Fruit fly (Drosophila melanogaster) whole organism, prepupa: ENCODE data around the gene slp1.

ENCODE experiments used
- CG10669 ChIP-seq: fragments of 200-800 bp; sonication (Bioruptor generic); optimal IDR thresholded peaks from 3 replicates; lab custom pipeline; 2018; ENCODE audit warnings: missing biosample characterization, mild to moderate bottlenecking, missing genetic modification characterization, moderate library complexity
- CG11294 ChIP-seq: fragments of 200-800 bp; sonication (Bioruptor generic); IDR thresholded peaks from 2 replicates; pipeline ENCODE4 v1.3.6; 2022; ENCODE audit warnings: missing biosample characterization, missing genetic modification characterization
- CG11762 ChIP-seq: fragments of 200-800 bp; sonication (Bioruptor generic); optimal IDR thresholded peaks from 3 replicates; lab custom pipeline; 2016; ENCODE audit warnings: missing biosample characterization, missing genetic modification characterization; ENCODE audit not compliant: insufficient read depth
- CG11902 ChIP-seq: fragments of 200-800 bp; sonication (Bioruptor generic); optimal IDR thresholded peaks from 3 replicates; lab custom pipeline; 2016; ENCODE audit warnings: missing biosample characterization, missing genetic modification characterization
- CG1621 ChIP-seq: fragments of 200-800 bp; sonication (Bioruptor generic); optimal IDR thresholded peaks from 3 replicates; lab custom pipeline; 2018; ENCODE audit warnings: missing biosample characterization, mild to moderate bottlenecking, missing genetic modification characterization
- CG16779 ChIP-seq: fragments of 200-800 bp; sonication (Bioruptor generic); optimal IDR thresholded peaks from 3 replicates; lab custom pipeline; 2017; ENCODE audit warnings: missing biosample characterization, mild to moderate bottlenecking, missing genetic modification characterization
- CG31627 ChIP-seq: fragments of 200-800 bp; sonication (Bioruptor generic); optimal IDR thresholded peaks from 3 replicates; lab custom pipeline; 2016; ENCODE audit warnings: missing biosample characterization, missing genetic modification characterization
- CG32006 ChIP-seq: fragments of 200-800 bp; sonication (Bioruptor generic); optimal IDR thresholded peaks from 3 replicates; lab custom pipeline; 2017; ENCODE audit warnings: missing biosample characterization, mild to moderate bottlenecking, missing genetic modification characterization
- CG3919 ChIP-seq: fragments of 200-800 bp; sonication (Bioruptor generic); optimal IDR thresholded peaks from 3 replicates; lab custom pipeline; 2016; ENCODE audit warnings: missing biosample characterization, missing genetic modification characterization
- CG4318 ChIP-seq: fragments of 200-800 bp; sonication (Bioruptor generic); optimal IDR thresholded peaks from 3 replicates; lab custom pipeline; 2017; ENCODE audit warnings: missing biosample characterization, mild to moderate bottlenecking, missing genetic modification characterization
- CG6276 ChIP-seq: fragments of 200-800 bp; sonication (Bioruptor generic); optimal IDR thresholded peaks from 2 replicates; lab custom pipeline; 2017; ENCODE audit warnings: missing biosample characterization, mild to moderate bottlenecking, missing genetic modification characterization
- CG6792 ChIP-seq: fragments of 200-800 bp; sonication (Bioruptor generic); optimal IDR thresholded peaks from 3 replicates; lab custom pipeline; 2016; ENCODE audit warnings: missing biosample characterization, missing genetic modification characterization
- CG6808 ChIP-seq: fragments of 200-800 bp; sonication (Bioruptor generic); optimal IDR thresholded peaks from 3 replicates; lab custom pipeline; 2017; ENCODE audit warnings: missing biosample characterization, missing genetic modification characterization, mild to moderate bottlenecking, moderate library complexity, missing genetic modification reagents
- CG6854 ChIP-seq: fragments of 200-800 bp; sonication (Bioruptor generic); optimal IDR thresholded peaks from 2 replicates; lab custom pipeline; 2017; ENCODE audit warnings: missing biosample characterization, mild to moderate bottlenecking, missing genetic modification characterization
- CG7368 ChIP-seq: fragments of 200-800 bp; sonication (Bioruptor generic); optimal IDR thresholded peaks from 3 replicates; lab custom pipeline; 2016; ENCODE audit warnings: missing biosample characterization, missing genetic modification characterization
- CG8119 ChIP-seq: fragments of 200-800 bp; sonication (Bioruptor generic); IDR thresholded peaks from 3 replicates; pipeline ENCODE4 v1.3.6; 2022; ENCODE audit warnings: missing biosample characterization, missing genetic modification characterization
- CG8319 ChIP-seq: fragments of 200-800 bp; sonication (Bioruptor generic); optimal IDR thresholded peaks from 3 replicates; lab custom pipeline; 2016; ENCODE audit warnings: missing biosample characterization, missing genetic modification characterization
- CG8632 ChIP-seq: fragments of 200-800 bp; sonication (Bioruptor generic); optimal IDR thresholded peaks from 3 replicates; lab custom pipeline; 2016; ENCODE audit warnings: missing biosample characterization, missing genetic modification characterization
- CG9139 ChIP-seq: fragments of 200-800 bp; sonication (Bioruptor generic); optimal IDR thresholded peaks from 3 replicates; lab custom pipeline; 2017; ENCODE audit warnings: missing biosample characterization, mild to moderate bottlenecking, missing genetic modification characterization
- Eip75B ChIP-seq: fragments of 200-800 bp; sonication (Bioruptor generic); optimal IDR thresholded peaks from 3 replicates; lab custom pipeline; 2016; ENCODE audit warnings: missing biosample characterization, missing genetic modification characterization
- Eip78C ChIP-seq: fragments of 200-800 bp; sonication (Bioruptor generic); peaks from one replicate; lab custom pipeline; 2016; ENCODE audit warnings: missing biosample characterization, missing genetic modification characterization
- Eip93F ChIP-seq: fragments of 200-800 bp; sonication (Bioruptor generic); optimal IDR thresholded peaks from 2 replicates; lab custom pipeline; 2016; ENCODE audit warnings: missing biosample characterization, mild to moderate bottlenecking, missing genetic modification characterization
- Gug ChIP-seq: fragments of 200-800 bp; sonication (Bioruptor generic); IDR thresholded peaks from 2 replicates; pipeline ENCODE4 v1.3.6; 2022; ENCODE audit warnings: missing biosample characterization, missing genetic modification characterization
- Hr38 ChIP-seq: sonication (Bioruptor generic); optimal IDR thresholded peaks from 2 replicates; lab custom pipeline; 2016; ENCODE audit warnings: missing biosample characterization, missing genetic modification characterization
- Hr39 ChIP-seq: fragments of 200-800 bp; sonication (Bioruptor generic); optimal IDR thresholded peaks from 2 replicates; lab custom pipeline; 2016; ENCODE audit warnings: missing biosample characterization, missing genetic modification characterization
- Hr4 ChIP-seq: fragments of 200-800 bp; sonication (Bioruptor generic); optimal IDR thresholded peaks from 3 replicates; lab custom pipeline; 2016; ENCODE audit warnings: missing biosample characterization, missing genetic modification characterization
- Lpt ChIP-seq: fragments of 200-800 bp; sonication (Bioruptor generic); optimal IDR thresholded peaks from 3 replicates; lab custom pipeline; 2016; ENCODE audit warnings: missing biosample characterization, missing genetic modification characterization
- Met ChIP-seq: fragments of 200-800 bp; sonication (Bioruptor generic); optimal IDR thresholded peaks from 3 replicates; lab custom pipeline; 2016; ENCODE audit warnings: missing biosample characterization, missing genetic modification characterization
- OdsH ChIP-seq: fragments of 200-800 bp; sonication (Bioruptor generic); optimal IDR thresholded peaks from 3 replicates; lab custom pipeline; 2016; ENCODE audit warnings: missing biosample characterization, missing genetic modification characterization
- Smox ChIP-seq: fragments of 200-800 bp; sonication (Bioruptor generic); optimal IDR thresholded peaks from 3 replicates; lab custom pipeline; 2016; ENCODE audit warnings: missing biosample characterization, missing genetic modification characterization
- achi ChIP-seq: fragments of 200-800 bp; sonication (Bioruptor generic); optimal IDR thresholded peaks from 3 replicates; lab custom pipeline; 2016; ENCODE audit warnings: missing biosample characterization, missing genetic modification characterization
- acj6 ChIP-seq: fragments of 200-800 bp; sonication (Bioruptor generic); optimal IDR thresholded peaks from 3 replicates; lab custom pipeline; 2016; ENCODE audit warnings: missing biosample characterization, missing genetic modification characterization
- eg ChIP-seq: fragments of 200-800 bp; sonication (Bioruptor generic); IDR thresholded peaks from 3 replicates; pipeline ENCODE4 v1.3.6; 2022; ENCODE audit warnings: missing biosample characterization, missing genetic modification characterization
- esn ChIP-seq: fragments of 200-800 bp; sonication (Bioruptor generic); optimal IDR thresholded peaks from 2 replicates; lab custom pipeline; 2016; ENCODE audit warnings: missing biosample characterization, mild to moderate bottlenecking, missing genetic modification characterization, moderate library complexity
- fd59A ChIP-seq: fragments of 200-800 bp; sonication (Bioruptor generic); optimal IDR thresholded peaks from 2 replicates; lab custom pipeline; 2017; ENCODE audit warnings: missing biosample characterization, mild to moderate bottlenecking, missing genetic modification characterization, missing genetic modification reagents
- fkh ChIP-seq: fragments of 200-800 bp; sonication (Bioruptor generic); optimal IDR thresholded peaks from 3 replicates; lab custom pipeline; 2017; ENCODE audit warnings: missing biosample characterization, mild to moderate bottlenecking, missing genetic modification characterization, moderate library complexity
- lz ChIP-seq: fragments of 200-800 bp; sonication (Bioruptor generic); optimal IDR thresholded peaks from 3 replicates; lab custom pipeline; 2016; ENCODE audit warnings: missing biosample characterization, missing genetic modification characterization
- net ChIP-seq: fragments of 200-800 bp; sonication (Bioruptor generic); optimal IDR thresholded peaks from 3 replicates; lab custom pipeline; 2016; ENCODE audit warnings: missing biosample characterization, missing genetic modification characterization
- pdm3 ChIP-seq: fragments of 200-800 bp; sonication (Bioruptor generic); optimal IDR thresholded peaks from 3 replicates; lab custom pipeline; 2016; ENCODE audit warnings: missing biosample characterization, missing genetic modification characterization
- spab ChIP-seq: fragments of 200-800 bp; sonication (Bioruptor generic); optimal IDR thresholded peaks from 2 replicates; lab custom pipeline; 2017; ENCODE audit warnings: missing biosample characterization, mild to moderate bottlenecking, missing genetic modification characterization, missing genetic modification reagents
- topi ChIP-seq: fragments of 200-800 bp; sonication (Bioruptor generic); optimal IDR thresholded peaks from 3 replicates; lab custom pipeline; 2016; ENCODE audit warnings: missing biosample characterization, missing genetic modification characterization
- vri ChIP-seq: fragments of 200-800 bp; sonication (Bioruptor generic); optimal IDR thresholded peaks from 3 replicates; lab custom pipeline; 2016; ENCODE audit warnings: missing biosample characterization, mild to moderate bottlenecking, missing genetic modification characterization

slp1 gene

DNA sequence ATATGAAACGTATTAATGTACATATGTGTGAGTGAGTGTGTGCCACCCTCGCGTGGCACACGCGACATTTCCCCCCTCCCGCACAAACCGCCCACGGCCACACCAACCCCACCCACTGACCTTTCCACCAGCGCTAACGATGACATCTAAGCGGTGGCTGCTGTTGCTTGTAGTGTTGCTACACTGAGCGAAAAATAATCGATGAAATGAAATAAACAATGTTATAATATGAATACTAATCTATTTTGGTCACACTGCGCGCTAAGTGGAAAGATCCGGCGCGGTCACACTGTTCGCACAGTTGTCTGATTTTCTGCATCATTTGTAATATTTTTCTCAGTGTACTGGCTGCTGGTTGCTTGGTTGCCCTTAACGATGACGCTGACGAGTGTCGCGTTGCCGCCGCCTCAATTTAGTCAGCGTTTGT, 6.8 kb downstream of the slp1 start (continued):
- TF ChIP-seq CG10669 (GFP tag; lab: Kevin White, UChicago) (peak; percentile 64), vri (peak; percentile 62), CG11902 (peak; percentile 39), Gug (GFP tag; lab: Robert Waterston, UW) (peak; percentile 57; the same call in 1 of the 2 replicates), acj6 (peak; percentile 50), eg (GFP tag; lab: Robert Waterston, UW) (peak; percentile 52; the same call in 2 of the 3 replicates), CG9139 (GFP tag; lab: Kevin White, UChicago) (no peak), fd59A (peak; percentile 56), CG4318 (peak; percentile 15), lz (GFP tag; lab: Kevin White, UChicago) (peak; percentile 70), CG11762 (GFP tag; lab: Kevin White, UChicago) (peak; percentile 31), OdsH (GFP tag; lab: Kevin White, UChicago) (peak; percentile 64), pdm3 (peak; percentile 72), CG8119 (0 out of 3 replicates have a peak, but pooled peaks have one; percentile 27), Hr39 (GFP tag; lab: Kevin White, UChicago) (peak; percentile 73), fkh (GFP tag; lab: Kevin White, UChicago) (peak; percentile 64), CG31627 (GFP tag; lab: Kevin White, UChicago) (peak; percentile 71), CG6276 (GFP tag; lab: Kevin White, UChicago) (no peak), CG7368 (GFP tag; lab: Kevin White, UChicago) (peak; percentile 24), Hr38 (GFP tag; lab: Kevin White, UChicago) (no peak), CG6808 (peak; percentile 59), CG8632 (GFP tag; lab: Kevin White, UChicago) (peak; percentile 40), Lpt (GFP tag; lab: Kevin White, UChicago) (peak; percentile 8), CG16779 (peak; percentile 26), CG3919 (GFP tag; lab: Kevin White, UChicago) (peak; percentile 78), CG1621 (tag; lab: Kevin White, UChicago) (peak; percentile 59), CG11294 (GFP tag; lab: Robert Waterston, UW) (no peak), Eip75B (GFP tag; lab: Kevin White, UChicago) (peak; percentile 54), Eip78C (peak; percentile 88), spab (peak; percentile 57), CG6792 (GFP tag; lab: Kevin White, UChicago) (peak; percentile 71), achi (GFP tag; lab: Kevin White, UChicago) (peak; percentile 59), CG8319 (GFP tag; lab: Kevin White, UChicago) (peak; percentile 42), esn (GFP tag; lab: Kevin White, UChicago) (peak; percentile 66), CG32006 (GFP tag; lab: Kevin White, UChicago) (peak; percentile 43), topi (GFP tag; lab: Kevin White, UChicago) (peak; percentile 72), Hr4 (GFP tag; lab: Kevin White, UChicago) (peak; percentile 29), CG6854 (no peak), net (GFP tag; lab: Kevin White, UChicago) (peak; percentile 46), Eip93F (GFP tag; lab: Kevin White, UChicago) (no peak)
- TF ChIP-seq, all 60 proteins: peak for 51

DNA sequence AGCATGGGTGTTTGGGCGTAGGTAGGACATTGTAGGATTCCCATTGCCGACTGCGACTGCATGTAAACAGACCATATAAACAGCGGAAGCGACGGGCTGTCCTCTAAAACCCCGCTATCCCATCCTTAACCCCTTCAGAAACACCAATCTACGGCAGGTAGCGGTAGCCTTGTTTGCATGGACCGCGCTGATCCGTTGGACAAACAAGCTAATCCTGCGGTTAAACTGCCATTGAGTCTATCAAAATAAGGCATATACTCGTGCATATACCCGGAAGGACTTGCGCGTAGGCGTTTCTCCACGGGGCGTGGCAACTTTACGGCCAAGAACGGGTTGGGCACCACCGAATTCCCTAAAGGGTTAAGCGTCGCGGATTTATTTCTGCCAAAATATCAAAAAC, 8.4 kb downstream of the slp1 start:
- TF ChIP-seq Smox, result no peak
- no peak for TF ChIP-seq vri
- TF ChIP-seq Eip78C, result no peak
- no peak for TF ChIP-seq CG6276 (GFP tag; lab: Kevin White, UChicago)
- no peak for TF ChIP-seq pdm3
- TF ChIP-seq CG9139 (GFP tag; lab: Kevin White, UChicago), result no peak
- no peak for TF ChIP-seq Met (GFP tag; lab: Kevin White, UChicago)
- TF ChIP-seq CG11902, result no peak
